Fruit fly (Drosophila melanogaster) Kc167 (cell line): Measurements from ENCODE around the gene RpL13.

Experiments
- h ChIP-seq: fragments of >200 bp; optimal IDR thresholded peaks from 3 replicates; lab custom pipeline; 2018; ENCODE audit warnings: missing external identifiers
- psq ChIP-seq: fragments of >200 bp; optimal IDR thresholded peaks from 2 replicates; lab custom pipeline; 2017; ENCODE audit warnings: missing external identifiers
- ttk ChIP-seq: sonication (Bioruptor generic); optimal IDR thresholded peaks from 2 replicates; lab custom pipeline; 2017; ENCODE audit warnings: missing external identifiers

DNA sequence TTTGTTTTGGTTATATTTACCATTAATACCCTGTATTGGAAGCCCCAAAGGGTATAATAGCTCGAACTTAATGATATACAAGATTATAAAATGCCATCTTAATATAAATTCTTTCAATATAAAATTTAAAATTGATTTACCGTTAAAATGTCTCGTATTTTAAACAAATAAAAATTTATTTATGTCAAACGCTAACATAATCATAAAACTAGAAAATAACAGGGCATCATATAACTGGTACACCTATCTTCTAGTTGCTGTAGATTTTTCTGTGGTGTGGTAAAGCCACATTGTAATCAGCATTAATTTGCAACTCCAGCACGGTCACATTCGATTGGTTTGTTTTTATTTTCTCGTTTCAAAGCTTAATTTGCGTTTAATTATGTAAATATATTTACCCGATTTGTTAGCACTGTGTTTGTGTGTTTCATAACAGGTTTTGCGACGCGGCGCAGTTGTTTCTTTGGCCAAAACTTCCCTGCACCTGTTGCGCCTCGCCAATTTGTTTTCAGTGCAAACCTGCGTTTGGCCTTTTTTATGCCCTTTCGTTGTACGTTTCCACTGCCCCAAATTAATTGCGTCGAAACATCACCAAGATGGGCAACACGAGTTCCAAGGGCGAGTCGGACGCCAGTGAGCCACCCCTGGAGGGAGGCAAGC lies 10.0 kb upstream of the RpL13 start, which contains the start of the genes CG4658 and CG5846:
- no peak for TF ChIP-seq psq (lab: Kevin White, UChicago)
- TF ChIP-seq h (lab: Kevin White, UChicago), result no peak
- TF ChIP-seq ttk (lab: Kevin White, UChicago), result no peak
